Fruit fly (Drosophila melanogaster) whole organism, embryonic: ENCODE results near the gene CG4291.

Experiments used
- Abd-B ChIP-seq: fragments of 200-800 bp; sonication (Bioruptor generic); optimal IDR thresholded peaks from 2 replicates; lab custom pipeline; 2018; ENCODE audit warnings: missing biosample characterization, mild to moderate bottlenecking, missing genetic modification characterization, moderate library complexity
- Bdp1 ChIP-seq: fragments of 200-800 bp; sonication (Bioruptor generic); optimal IDR thresholded peaks from 3 replicates; lab custom pipeline; 2016; ENCODE audit warnings: missing biosample characterization, missing genetic modification characterization
- CG11695 ChIP-seq: fragments of 200-800 bp; sonication (Bioruptor generic); IDR thresholded peaks from 3 replicates; pipeline ENCODE4 v1.3.6; 2022; ENCODE audit warnings: missing biosample characterization, missing genetic modification characterization
- CG12155 ChIP-seq: fragments of 200-800 bp; sonication (Bioruptor generic); optimal IDR thresholded peaks from 3 replicates; lab custom pipeline; 2016; ENCODE audit warnings: missing biosample characterization, missing genetic modification characterization
- CG12299 ChIP-seq: fragments of 200-800 bp; sonication (Bioruptor generic); optimal IDR thresholded peaks from 2 replicates; lab custom pipeline; 2018; ENCODE audit warnings: missing biosample characterization, mild to moderate bottlenecking, missing genetic modification characterization
- CG12391 ChIP-seq: fragments of 200-800 bp; sonication (Bioruptor generic); optimal IDR thresholded peaks from 3 replicates; lab custom pipeline; 2018; ENCODE audit warnings: missing biosample characterization, mild to moderate bottlenecking, missing genetic modification characterization, moderate library complexity
- CG13775 ChIP-seq: fragments of 200-800 bp; sonication (Bioruptor generic); optimal IDR thresholded peaks from 3 replicates; lab custom pipeline; 2017; ENCODE audit warnings: missing biosample characterization, mild to moderate bottlenecking, missing genetic modification characterization
- CG17328 ChIP-seq: fragments of 200-800 bp; sonication (Bioruptor generic); IDR thresholded peaks from 2 replicates; pipeline ENCODE4 v1.3.6; 2022; ENCODE audit warnings: missing biosample characterization, missing genetic modification characterization
- CG31365 ChIP-seq: fragments of 200-800 bp; sonication (Bioruptor generic); optimal IDR thresholded peaks from 2 replicates; lab custom pipeline; 2018; ENCODE audit warnings: missing biosample characterization, mild to moderate bottlenecking, missing genetic modification characterization
- CG4707 ChIP-seq: fragments of 200-800 bp; sonication (Bioruptor generic); optimal IDR thresholded peaks from 2 replicates; lab custom pipeline; 2018; ENCODE audit warnings: missing biosample characterization, mild to moderate bottlenecking, missing genetic modification characterization, moderate library complexity
- CG4820 ChIP-seq: fragments of 200-800 bp; sonication (Bioruptor generic); optimal IDR thresholded peaks from 3 replicates; lab custom pipeline; 2016; ENCODE audit warnings: missing biosample characterization, missing genetic modification characterization
- CG6689 ChIP-seq: fragments of 200-800 bp; sonication (Bioruptor generic); IDR thresholded peaks from 2 replicates; pipeline ENCODE4 v1.3.6; 2022; ENCODE audit warnings: missing biosample characterization, missing genetic modification characterization
- CG6791 ChIP-seq: fragments of 200-800 bp; sonication (Bioruptor generic); IDR thresholded peaks from 3 replicates; pipeline ENCODE4 v1.3.6; 2022; ENCODE audit warnings: missing biosample characterization, missing genetic modification characterization; ENCODE audit not compliant: partially characterized antibody
- CG9727 ChIP-seq: fragments of 200-800 bp; sonication (Bioruptor generic); optimal IDR thresholded peaks from 3 replicates; lab custom pipeline; 2017; ENCODE audit warnings: missing biosample characterization, mild to moderate bottlenecking, missing genetic modification characterization
- CkIIα-i1 ChIP-seq: fragments of 200-800 bp; sonication (Bioruptor generic); IDR thresholded peaks from 2 replicates; pipeline ENCODE4 v1.3.6; 2022; ENCODE audit warnings: missing biosample characterization, missing genetic modification characterization
- Dek ChIP-seq: fragments of 200-800 bp; sonication (Bioruptor generic); optimal IDR thresholded peaks from 3 replicates; lab custom pipeline; 2019; ENCODE audit warnings: missing biosample characterization, mild to moderate bottlenecking, missing genetic modification characterization, moderate library complexity
- Dll ChIP-seq: fragments of 200-800 bp; sonication (Bioruptor generic); IDR thresholded peaks from 4 replicates; pipeline ENCODE4 v1.3.6; 2022; ENCODE audit warnings: missing biosample characterization, missing genetic modification characterization; ENCODE audit not compliant: partially characterized antibody
- ERR ChIP-seq: fragments of 200-800 bp; sonication (Bioruptor generic); optimal IDR thresholded peaks from 2 replicates; lab custom pipeline; 2016; ENCODE audit warnings: missing biosample characterization, missing genetic modification characterization
- HLH54F ChIP-seq: fragments of 200-800 bp; sonication (Bioruptor generic); optimal IDR thresholded peaks from 3 replicates; lab custom pipeline; 2016; ENCODE audit warnings: missing biosample characterization, missing genetic modification characterization
- Hmr ChIP-seq: fragments of 200-800 bp; sonication (Bioruptor generic); optimal IDR thresholded peaks from 3 replicates; lab custom pipeline; 2017; ENCODE audit warnings: mild to moderate bottlenecking, missing biosample characterization, missing genetic modification reagents, missing genetic modification characterization
- Max ChIP-seq: fragments of 200-800 bp; sonication (Bioruptor generic); optimal IDR thresholded peaks from 2 replicates; lab custom pipeline; 2016; ENCODE audit warnings: missing biosample characterization, mild to moderate bottlenecking, missing genetic modification characterization
- Poxn ChIP-seq: fragments of 200-800 bp; sonication (Bioruptor generic); IDR thresholded peaks from 2 replicates; pipeline ENCODE4 v1.3.6; 2022; ENCODE audit warnings: missing biosample characterization, missing genetic modification characterization
- Vsx1 ChIP-seq: fragments of 200-800 bp; sonication (Bioruptor generic); optimal IDR thresholded peaks from 2 replicates; lab custom pipeline; 2017; ENCODE audit warnings: missing biosample characterization, mild to moderate bottlenecking, missing genetic modification characterization, missing genetic modification reagents
- bigmax ChIP-seq: fragments of 200-800 bp; sonication (Bioruptor generic); optimal IDR thresholded peaks from 2 replicates; lab custom pipeline; 2018; ENCODE audit warnings: missing biosample characterization, mild to moderate bottlenecking, missing genetic modification characterization
- disco-r ChIP-seq: fragments of 200-800 bp; sonication (Bioruptor generic); optimal IDR thresholded peaks from 2 replicates; lab custom pipeline; 2016; ENCODE audit warnings: missing biosample characterization, missing genetic modification characterization
- dm ChIP-seq: fragments of 200-800 bp; sonication (Bioruptor generic); optimal IDR thresholded peaks from 3 replicates; lab custom pipeline; 2016; ENCODE audit warnings: missing biosample characterization, missing genetic modification characterization
- ems ChIP-seq: fragments of 200-800 bp; sonication (Bioruptor generic); optimal IDR thresholded peaks from 3 replicates; lab custom pipeline; 2016; ENCODE audit warnings: missing biosample characterization, missing genetic modification characterization
- eyg ChIP-seq: fragments of 200-800 bp; sonication (Bioruptor generic); optimal IDR thresholded peaks from 3 replicates; lab custom pipeline; 2016; ENCODE audit warnings: missing biosample characterization, missing genetic modification characterization
- insv ChIP-seq, 2 experiments: fragments of 200-800 bp; sonication (Bioruptor generic); optimal IDR thresholded peaks; 3 replicates each; lab custom pipeline; 2016 to 2018; ENCODE audit warnings: missing biosample characterization in 2 of 2, missing genetic modification characterization in 2 of 2
- jigr1 ChIP-seq: fragments of 200-800 bp; sonication (Bioruptor generic); IDR thresholded peaks from 3 replicates; pipeline ENCODE4 v1.3.6; 2022; ENCODE audit warnings: missing biosample characterization, missing genetic modification characterization
- jing ChIP-seq: fragments of 200-800 bp; sonication (Bioruptor generic); optimal IDR thresholded peaks from 2 replicates; lab custom pipeline; 2018; ENCODE audit warnings: missing biosample characterization, mild to moderate bottlenecking, missing genetic modification characterization
- lola ChIP-seq, 3 experiments: fragments of >200 bp in 2 of 3; fragments of 200-800 bp in 1 of 3; sonication (Bioruptor generic) in 1 of 3; optimal IDR thresholded peaks; 2 replicates each; lab custom pipeline; 2017 to 2019; ENCODE audit warnings: missing biosample characterization in 3 of 3, missing genetic modification characterization in 3 of 3, mild to moderate bottlenecking in 1 of 3, moderate library complexity in 1 of 3
- oc ChIP-seq: fragments of 200-800 bp; sonication (Bioruptor generic); optimal IDR thresholded peaks from 2 replicates; lab custom pipeline; 2018; ENCODE audit warnings: missing biosample characterization, mild to moderate bottlenecking, missing genetic modification characterization, moderate library complexity
- p53 ChIP-seq: fragments of 200-800 bp; sonication (Bioruptor generic); optimal IDR thresholded peaks from 2 replicates; lab custom pipeline; 2016; ENCODE audit warnings: missing biosample characterization, missing genetic modification characterization
- sens ChIP-seq: fragments of 200-800 bp; sonication (Bioruptor generic); peaks from one replicate; lab custom pipeline; 2016; ENCODE audit warnings: missing biosample characterization, missing genetic modification characterization
- tap ChIP-seq: fragments of 200-800 bp; optimal IDR thresholded peaks from 3 replicates; lab custom pipeline; 2019; ENCODE audit warnings: missing biosample characterization, mild to moderate bottlenecking, missing genetic modification characterization, moderate library complexity
- trh ChIP-seq: fragments of 200-800 bp; sonication (Bioruptor generic); optimal IDR thresholded peaks from 2 replicates; lab custom pipeline; 2016; ENCODE audit warnings: missing biosample characterization, missing genetic modification characterization
- vfl ChIP-seq: fragments of 200-800 bp; sonication (Bioruptor generic); optimal IDR thresholded peaks from 2 replicates; lab custom pipeline; 2016; ENCODE audit warnings: missing biosample characterization, missing genetic modification characterization
- vvl ChIP-seq: fragments of 200-800 bp; sonication (Bioruptor generic); IDR thresholded peaks from 2 replicates; pipeline ENCODE4 v1.3.6; 2022; ENCODE audit warnings: missing biosample characterization, missing genetic modification characterization
- wek ChIP-seq: fragments of 200-800 bp; sonication (Bioruptor generic); optimal IDR thresholded peaks from 3 replicates; lab custom pipeline; 2018; ENCODE audit warnings: missing biosample characterization, mild to moderate bottlenecking, missing genetic modification characterization, moderate library complexity
- zen ChIP-seq: fragments of 200-800 bp; sonication (Bioruptor generic); optimal IDR thresholded peaks from 3 replicates; lab custom pipeline; 2018; ENCODE audit warnings: missing biosample characterization, mild to moderate bottlenecking, missing genetic modification characterization, moderate library complexity
- zfh1 ChIP-seq: fragments of 200-800 bp; sonication (Bioruptor generic); IDR thresholded peaks from 3 replicates; pipeline ENCODE4 v1.3.6; 2022; ENCODE audit warnings: missing biosample characterization, missing genetic modification characterization

Gene CG4291

DNA sequence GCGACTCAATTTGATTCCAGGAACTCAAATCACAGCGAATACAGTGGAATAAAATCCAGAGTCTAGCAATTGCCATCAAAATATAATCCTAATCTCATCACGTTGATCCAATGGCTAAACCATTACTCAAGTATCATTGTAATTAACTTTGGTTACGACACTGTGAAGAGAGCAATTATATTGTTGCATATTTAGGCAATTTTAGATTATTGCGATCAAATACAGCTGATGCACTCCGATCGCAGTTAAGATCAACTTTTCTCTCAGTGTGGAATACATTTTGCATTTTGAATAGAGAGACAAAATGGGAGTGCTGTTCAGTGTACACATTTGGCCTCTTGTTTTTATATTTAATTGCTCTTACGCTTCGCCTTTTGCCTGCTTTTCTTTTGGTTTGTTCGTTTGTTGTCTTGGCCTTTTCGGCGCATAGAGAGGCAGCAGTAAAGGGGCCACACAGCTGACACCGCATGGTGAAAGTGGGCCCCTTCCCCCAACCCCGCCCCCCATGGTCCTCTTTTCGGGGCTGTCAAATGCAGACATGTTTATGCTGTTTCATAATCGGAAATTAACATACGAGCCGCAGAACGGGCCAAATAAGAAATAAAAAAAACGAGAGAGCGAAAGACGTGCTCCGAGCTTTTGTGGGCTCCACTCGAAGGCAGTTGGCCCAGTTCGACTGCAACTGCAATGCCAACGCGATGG lies 6.2 kb downstream of the CG4291 start (continued):
- TF ChIP-seq CG9727 (GFP tag; lab: Kevin White, UChicago): peak; percentile 37
- no peak for TF ChIP-seq zen (tag; lab: Kevin White, UChicago)
- TF ChIP-seq trh (GFP tag; lab: Kevin White, UChicago): no peak
- TF ChIP-seq tap (tag; lab: Kevin White, UChicago): peak; percentile 55
- peak; percentile 53; the same call in 1 of the 2 replicates for TF ChIP-seq vvl (GFP tag; lab: Robert Waterston, UW)
- peak; percentile 61 for TF ChIP-seq jing (GFP tag; lab: Kevin White, UChicago)
- TF ChIP-seq HLH54F (GFP tag; lab: Kevin White, UChicago): peak; percentile 38
- no peak for TF ChIP-seq Bdp1 (GFP tag; lab: Kevin White, UChicago)
- peak; percentile 35 for TF ChIP-seq p53 (GFP tag; lab: Kevin White, UChicago)
- peak; percentile 43 for TF ChIP-seq CG31365
- TF ChIP-seq dm (GFP tag; lab: Kevin White, UChicago): no peak
- peak; percentile 55 for TF ChIP-seq CG12391 (tag; lab: Kevin White, UChicago)
- peak; percentile 40 for TF ChIP-seq wek (GFP tag; lab: Kevin White, UChicago)
- TF ChIP-seq CG17328: peak; percentile 59; the same call in 1 of the 2 replicates
- TF ChIP-seq Max (GFP tag; lab: Kevin White, UChicago): peak; percentile 5
- no peak for TF ChIP-seq Poxn (GFP tag; lab: Robert Waterston, UW)
- TF ChIP-seq bigmax (GFP tag; lab: Kevin White, UChicago): no peak
- peak; percentile 18 for TF ChIP-seq CG12299 (tag; lab: Kevin White, UChicago)
- peak; percentile 50 for TF ChIP-seq Abd-B (GFP tag; lab: Kevin White, UChicago)
- TF ChIP-seq jigr1 (GFP tag; lab: Robert Waterston, UW): no peak
- TF ChIP-seq CkIIα-i1 (GFP tag; lab: Robert Waterston, UW): no peak
- no peak for TF ChIP-seq Dll (GFP tag; lab: Robert Waterston, UW)
- TF ChIP-seq CG4707 (GFP tag; lab: Kevin White, UChicago): peak; percentile 58
- TF ChIP-seq ems (GFP tag; lab: Kevin White, UChicago): peak; percentile 41
- TF ChIP-seq Hmr (GFP tag; lab: Kevin White, UChicago): peak; percentile 39
- TF ChIP-seq CG4820 (GFP tag; lab: Kevin White, UChicago): peak; percentile 54
- TF ChIP-seq CG6791: no peak
- TF ChIP-seq Vsx1 (GFP tag; lab: Kevin White, UChicago): peak; percentile 15
- TF ChIP-seq lola (GFP tag; optimal IDR thresholded peaks at IDR 0.05; lab: Kevin White, UChicago): peak in 1 of 3 experiments; percentile 19
- no peak for TF ChIP-seq disco-r
- peak; percentile 52 for TF ChIP-seq oc (tag; lab: Kevin White, UChicago)
- TF ChIP-seq CG11695 (GFP tag; lab: Robert Waterston, UW): no peak
- TF ChIP-seq vfl (GFP tag; lab: Kevin White, UChicago): no peak
- no peak for TF ChIP-seq ERR
- no peak for TF ChIP-seq Dek (tag; lab: Kevin White, UChicago)
- TF ChIP-seq eyg (GFP tag; lab: Kevin White, UChicago): peak; percentile 11
- TF ChIP-seq CG12155 (GFP tag; lab: Kevin White, UChicago): peak; percentile 3
- peak; percentile 96 for TF ChIP-seq sens
- TF ChIP-seq CG13775 (GFP tag; lab: Kevin White, UChicago): peak; percentile 21
- peak; percentile 67 for TF ChIP-seq CG6689 (GFP tag; lab: Robert Waterston, UW)
- TF ChIP-seq insv (GFP tag; optimal IDR thresholded peaks at IDR 0.05; lab: Kevin White, UChicago): no peak
- 0 out of 3 replicates have a peak, but pooled peaks have one; percentile 5 for TF ChIP-seq zfh1
